Worm (Caenorhabditis elegans): ENCODE measurements around the gene C09B9.1.

DNA sequence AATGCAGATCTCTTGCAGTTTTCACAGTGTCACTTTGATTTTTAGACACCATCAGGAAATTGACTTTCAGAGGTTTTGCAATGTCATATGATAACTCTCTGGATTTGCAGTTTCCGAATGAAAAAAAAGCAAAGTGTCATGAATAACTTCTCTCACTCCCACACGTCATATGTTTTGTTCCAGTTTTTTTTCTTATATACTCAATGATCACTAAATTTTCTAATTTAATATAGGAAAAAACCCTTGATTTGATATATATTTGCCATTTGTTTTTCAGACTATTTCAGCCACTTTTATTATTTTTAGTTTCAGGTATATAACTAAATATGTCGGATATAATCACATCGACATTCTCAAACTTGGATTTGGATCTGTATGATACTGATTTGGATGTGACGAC, at the start of gene C09B9.1:
- TF ChIP-seq cog-1 (tag; optimal IDR thresholded peaks at IDR 0.05), result no peak
- TF ChIP-seq T22C8.4 (GFP tag; IDR thresholded peaks at IDR 0.05), result no peak
- TF ChIP-seq flt-1 (GFP tag; IDR thresholded peaks at IDR 0.05), result no peak
